Fruit fly (Drosophila melanogaster) whole organism, prepupa: ENCODE results near the gene CG12065.

Source experiments
- CG10631 ChIP-seq: fragments of 200-800 bp; sonication (Bioruptor generic); optimal IDR thresholded peaks from 2 replicates; lab custom pipeline; 2016; ENCODE audit warnings: missing biosample characterization, missing genetic modification characterization
- CG15336 ChIP-seq: fragments of 200-800 bp; sonication (Bioruptor generic); IDR thresholded peaks from 2 replicates; pipeline ENCODE4 v1.3.6; 2022; ENCODE audit warnings: missing biosample characterization, missing genetic modification characterization
- CG1621 ChIP-seq: fragments of 200-800 bp; sonication (Bioruptor generic); optimal IDR thresholded peaks from 3 replicates; lab custom pipeline; 2018; ENCODE audit warnings: missing biosample characterization, mild to moderate bottlenecking, missing genetic modification characterization
- CG16779 ChIP-seq: fragments of 200-800 bp; sonication (Bioruptor generic); optimal IDR thresholded peaks from 3 replicates; lab custom pipeline; 2017; ENCODE audit warnings: missing biosample characterization, mild to moderate bottlenecking, missing genetic modification characterization
- CG3032 ChIP-seq: fragments of 200-800 bp; optimal IDR thresholded peaks from 2 replicates; lab custom pipeline; 2019; ENCODE audit warnings: missing biosample characterization, mild to moderate bottlenecking, missing genetic modification characterization, moderate library complexity
- CG32006 ChIP-seq: fragments of 200-800 bp; sonication (Bioruptor generic); optimal IDR thresholded peaks from 3 replicates; lab custom pipeline; 2017; ENCODE audit warnings: missing biosample characterization, mild to moderate bottlenecking, missing genetic modification characterization
- CG6163 ChIP-seq: fragments of 200-800 bp; sonication (Bioruptor generic); IDR thresholded peaks from 3 replicates; pipeline ENCODE4 v1.3.6; 2022; ENCODE audit warnings: missing biosample characterization, missing genetic modification characterization
- CG6276 ChIP-seq: fragments of 200-800 bp; sonication (Bioruptor generic); optimal IDR thresholded peaks from 2 replicates; lab custom pipeline; 2017; ENCODE audit warnings: missing biosample characterization, mild to moderate bottlenecking, missing genetic modification characterization
- CG6792 ChIP-seq: fragments of 200-800 bp; sonication (Bioruptor generic); optimal IDR thresholded peaks from 3 replicates; lab custom pipeline; 2016; ENCODE audit warnings: missing biosample characterization, missing genetic modification characterization
- CG6808 ChIP-seq: fragments of 200-800 bp; sonication (Bioruptor generic); optimal IDR thresholded peaks from 3 replicates; lab custom pipeline; 2017; ENCODE audit warnings: missing biosample characterization, missing genetic modification characterization, mild to moderate bottlenecking, moderate library complexity, missing genetic modification reagents
- CG6854 ChIP-seq: fragments of 200-800 bp; sonication (Bioruptor generic); optimal IDR thresholded peaks from 2 replicates; lab custom pipeline; 2017; ENCODE audit warnings: missing biosample characterization, mild to moderate bottlenecking, missing genetic modification characterization
- CG7368 ChIP-seq: fragments of 200-800 bp; sonication (Bioruptor generic); optimal IDR thresholded peaks from 3 replicates; lab custom pipeline; 2016; ENCODE audit warnings: missing biosample characterization, missing genetic modification characterization
- CG8119 ChIP-seq: fragments of 200-800 bp; sonication (Bioruptor generic); IDR thresholded peaks from 3 replicates; pipeline ENCODE4 v1.3.6; 2022; ENCODE audit warnings: missing biosample characterization, missing genetic modification characterization
- Eip78C ChIP-seq: fragments of 200-800 bp; sonication (Bioruptor generic); peaks from one replicate; lab custom pipeline; 2016; ENCODE audit warnings: missing biosample characterization, missing genetic modification characterization
- Eip93F ChIP-seq: fragments of 200-800 bp; sonication (Bioruptor generic); optimal IDR thresholded peaks from 2 replicates; lab custom pipeline; 2016; ENCODE audit warnings: missing biosample characterization, mild to moderate bottlenecking, missing genetic modification characterization
- Ets21C ChIP-seq: fragments of 200-800 bp; sonication (Bioruptor generic); optimal IDR thresholded peaks from 3 replicates; lab custom pipeline; 2016; ENCODE audit warnings: missing biosample characterization, missing genetic modification characterization
- Ets96B ChIP-seq: fragments of 200-800 bp; optimal IDR thresholded peaks from 2 replicates; lab custom pipeline; 2019; ENCODE audit warnings: missing biosample characterization, mild to moderate bottlenecking, missing genetic modification characterization, moderate library complexity
- Gug ChIP-seq: fragments of 200-800 bp; sonication (Bioruptor generic); IDR thresholded peaks from 2 replicates; pipeline ENCODE4 v1.3.6; 2022; ENCODE audit warnings: missing biosample characterization, missing genetic modification characterization
- Hr38 ChIP-seq: sonication (Bioruptor generic); optimal IDR thresholded peaks from 2 replicates; lab custom pipeline; 2016; ENCODE audit warnings: missing biosample characterization, missing genetic modification characterization
- Hr39 ChIP-seq: fragments of 200-800 bp; sonication (Bioruptor generic); optimal IDR thresholded peaks from 2 replicates; lab custom pipeline; 2016; ENCODE audit warnings: missing biosample characterization, missing genetic modification characterization
- Hr4 ChIP-seq: fragments of 200-800 bp; sonication (Bioruptor generic); optimal IDR thresholded peaks from 3 replicates; lab custom pipeline; 2016; ENCODE audit warnings: missing biosample characterization, missing genetic modification characterization
- Lpt ChIP-seq: fragments of 200-800 bp; sonication (Bioruptor generic); optimal IDR thresholded peaks from 3 replicates; lab custom pipeline; 2016; ENCODE audit warnings: missing biosample characterization, missing genetic modification characterization
- Met ChIP-seq: fragments of 200-800 bp; sonication (Bioruptor generic); optimal IDR thresholded peaks from 3 replicates; lab custom pipeline; 2016; ENCODE audit warnings: missing biosample characterization, missing genetic modification characterization
- OdsH ChIP-seq: fragments of 200-800 bp; sonication (Bioruptor generic); optimal IDR thresholded peaks from 3 replicates; lab custom pipeline; 2016; ENCODE audit warnings: missing biosample characterization, missing genetic modification characterization
- Smox ChIP-seq: fragments of 200-800 bp; sonication (Bioruptor generic); optimal IDR thresholded peaks from 3 replicates; lab custom pipeline; 2016; ENCODE audit warnings: missing biosample characterization, missing genetic modification characterization
- achi ChIP-seq: fragments of 200-800 bp; sonication (Bioruptor generic); optimal IDR thresholded peaks from 3 replicates; lab custom pipeline; 2016; ENCODE audit warnings: missing biosample characterization, missing genetic modification characterization
- acj6 ChIP-seq: fragments of 200-800 bp; sonication (Bioruptor generic); optimal IDR thresholded peaks from 3 replicates; lab custom pipeline; 2016; ENCODE audit warnings: missing biosample characterization, missing genetic modification characterization
- dac ChIP-seq: fragments of 200-800 bp; sonication (Bioruptor generic); optimal IDR thresholded peaks from 2 replicates; lab custom pipeline; 2017; ENCODE audit warnings: missing biosample characterization, mild to moderate bottlenecking, missing genetic modification characterization
- dsx ChIP-seq: fragments of 200-800 bp; optimal IDR thresholded peaks from 3 replicates; lab custom pipeline; 2019; ENCODE audit warnings: missing biosample characterization, mild to moderate bottlenecking, missing genetic modification characterization, moderate library complexity; ENCODE audit not compliant: poor library complexity, severe bottlenecking
- fd59A ChIP-seq: fragments of 200-800 bp; sonication (Bioruptor generic); optimal IDR thresholded peaks from 2 replicates; lab custom pipeline; 2017; ENCODE audit warnings: missing biosample characterization, mild to moderate bottlenecking, missing genetic modification characterization, missing genetic modification reagents
- fd85E ChIP-seq: fragments of 200-800 bp; sonication (Bioruptor generic); optimal IDR thresholded peaks from 3 replicates; lab custom pipeline; 2016; ENCODE audit warnings: missing biosample characterization, missing genetic modification characterization
- lz ChIP-seq: fragments of 200-800 bp; sonication (Bioruptor generic); optimal IDR thresholded peaks from 3 replicates; lab custom pipeline; 2016; ENCODE audit warnings: missing biosample characterization, missing genetic modification characterization
- pdm3 ChIP-seq: fragments of 200-800 bp; sonication (Bioruptor generic); optimal IDR thresholded peaks from 3 replicates; lab custom pipeline; 2016; ENCODE audit warnings: missing biosample characterization, missing genetic modification characterization
- salr ChIP-seq, 2 experiments: fragments of 200-800 bp; sonication (Bioruptor generic); optimal IDR thresholded peaks; 3 replicates each; lab custom pipeline; 2016 to 2018; ENCODE audit warnings: missing biosample characterization in 2 of 2, missing genetic modification characterization in 2 of 2, mild to moderate bottlenecking in 1 of 2
- ss ChIP-seq, 2 experiments: fragments of 200-800 bp; sonication (Bioruptor generic); optimal IDR thresholded peaks; 2 replicates in 1 of 2; 3 replicates in 1 of 2; lab custom pipeline; 2017 to 2018; ENCODE audit warnings: mild to moderate bottlenecking in 2 of 2, missing biosample characterization in 2 of 2, missing genetic modification characterization in 2 of 2, moderate library complexity in 1 of 2
- svp ChIP-seq: fragments of 200-800 bp; sonication (Bioruptor generic); peaks from one replicate; lab custom pipeline; 2016; ENCODE audit warnings: missing biosample characterization, missing genetic modification characterization
- topi ChIP-seq: fragments of 200-800 bp; sonication (Bioruptor generic); optimal IDR thresholded peaks from 3 replicates; lab custom pipeline; 2016; ENCODE audit warnings: missing biosample characterization, missing genetic modification characterization

CG12065 gene

DNA sequence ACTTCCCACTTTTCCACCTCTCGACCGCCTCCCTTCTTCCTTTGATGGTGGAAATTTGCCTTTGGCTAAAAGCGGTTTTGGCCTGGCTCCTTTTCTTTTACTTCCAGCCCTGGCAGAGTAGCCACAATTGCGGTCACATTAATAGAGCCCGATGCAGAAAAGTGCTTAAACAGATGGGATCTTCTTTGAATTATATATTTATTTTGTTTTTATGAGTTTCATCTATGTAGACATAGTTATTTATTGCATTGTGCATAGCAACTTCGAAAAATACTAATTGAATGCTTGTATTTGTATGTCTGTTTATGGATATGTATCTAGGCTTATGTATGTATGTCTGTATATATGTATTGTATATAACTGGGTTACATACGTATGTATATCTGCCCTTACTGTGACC is 32.1 kb upstream of the CG12065 start (continued):
- no peak for TF ChIP-seq dac (GFP tag; lab: Kevin White, UChicago)
- TF ChIP-seq Eip78C: peak; percentile 67
- peak; percentile 34 for TF ChIP-seq achi
- no peak for TF ChIP-seq Ets21C (GFP tag; lab: Kevin White, UChicago)
- TF ChIP-seq CG10631 (GFP tag; lab: Kevin White, UChicago): peak; percentile 48
- TF ChIP-seq Smox: peak; percentile 36
- no peak for TF ChIP-seq CG16779 (tag; lab: Kevin White, UChicago)
- no peak for TF ChIP-seq fd85E (GFP tag; lab: Kevin White, UChicago)
- peak; percentile 8 for TF ChIP-seq OdsH (GFP tag; lab: Kevin White, UChicago)
- TF ChIP-seq CG6163 (GFP tag; lab: Robert Waterston, UW): peak; percentile 65; the same call in 2 of the 3 replicates
- peak; percentile 29 for TF ChIP-seq lz (GFP tag; lab: Kevin White, UChicago)
- TF ChIP-seq Gug (GFP tag; lab: Robert Waterston, UW): no peak
- peak; percentile 30 for TF ChIP-seq CG1621 (tag; lab: Kevin White, UChicago)
- peak; percentile 29 for TF ChIP-seq CG6792
- TF ChIP-seq CG32006 (GFP tag; lab: Kevin White, UChicago): peak; percentile 48
- TF ChIP-seq ss (GFP tag; optimal IDR thresholded peaks at IDR 0.05; lab: Kevin White, UChicago): peak; percentile 1 to 62

DNA sequence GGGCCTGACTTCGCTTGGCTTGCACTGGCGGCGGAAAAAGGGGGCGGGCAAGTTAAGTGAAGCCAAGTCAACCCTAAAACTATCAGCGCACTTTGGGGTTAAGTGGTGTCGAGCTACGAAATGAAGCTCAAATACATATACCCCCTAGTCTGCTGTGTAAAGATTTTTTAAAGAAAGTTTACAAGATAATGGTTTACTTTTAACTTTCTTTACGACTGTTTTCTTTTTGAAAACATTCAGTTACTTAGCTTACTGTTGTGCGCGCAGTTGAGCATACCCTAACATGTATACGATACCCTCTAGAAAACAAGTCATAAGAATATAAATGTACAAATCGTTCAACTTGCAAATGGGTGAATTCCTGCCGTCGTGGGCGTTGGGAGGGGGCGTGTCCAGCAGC is 31.4 kb upstream of the CG12065 start:
- TF ChIP-seq CG15336 (GFP tag; lab: Robert Waterston, UW): no peak
- TF ChIP-seq Ets96B (tag; lab: Kevin White, UChicago): peak; percentile 4
- TF ChIP-seq Eip78C: peak; percentile 51
- TF ChIP-seq CG32006 (GFP tag; lab: Kevin White, UChicago): no peak
- peak; percentile 10 for TF ChIP-seq pdm3 (GFP tag; lab: Kevin White, UChicago)
- no peak for TF ChIP-seq Met (GFP tag; lab: Kevin White, UChicago)
- peak; percentile 8 for TF ChIP-seq OdsH (GFP tag; lab: Kevin White, UChicago)
- TF ChIP-seq acj6 (GFP tag; lab: Kevin White, UChicago): peak; percentile 16
- TF ChIP-seq CG3032 (tag; lab: Kevin White, UChicago): no peak
- no peak for TF ChIP-seq Hr38
- no peak for TF ChIP-seq Hr39 (GFP tag; lab: Kevin White, UChicago)
- 0 out of 3 replicates have a peak, but pooled peaks have one; percentile 18 for TF ChIP-seq CG8119
- peak; percentile 9 for TF ChIP-seq svp (GFP tag; lab: Kevin White, UChicago)
- TF ChIP-seq Smox: no peak
- TF ChIP-seq Eip93F (GFP tag; lab: Kevin White, UChicago): no peak

DNA sequence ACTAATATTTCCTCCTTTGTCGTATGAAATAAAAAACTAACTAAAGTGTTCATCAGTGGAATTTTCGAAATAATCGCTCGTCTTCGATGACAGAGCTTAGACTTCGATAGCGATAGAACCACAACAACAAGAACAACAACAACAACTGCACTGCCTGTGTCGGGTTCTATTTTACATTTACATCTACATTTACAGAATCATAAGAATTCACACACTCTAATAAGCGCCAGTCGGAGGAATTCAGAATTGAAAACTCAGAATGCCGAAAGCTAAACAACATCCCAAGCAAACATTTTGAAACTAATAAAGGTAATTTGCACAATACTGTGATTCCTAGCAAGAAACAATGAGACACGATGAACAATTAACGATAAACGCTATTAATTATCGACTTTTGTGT is 19.8 kb upstream of the CG12065 start:
- TF ChIP-seq Lpt: no peak
- no peak for TF ChIP-seq CG6854 (GFP tag; lab: Kevin White, UChicago)
- no peak for TF ChIP-seq CG8119
- no peak for TF ChIP-seq CG6808 (GFP tag; lab: Kevin White, UChicago)
- no peak for TF ChIP-seq CG7368 (GFP tag; lab: Kevin White, UChicago)
- no peak for TF ChIP-seq CG32006 (GFP tag; lab: Kevin White, UChicago)
- no peak for TF ChIP-seq salr (GFP tag; optimal IDR thresholded peaks at IDR 0.05; lab: Kevin White, UChicago)
- TF ChIP-seq topi (GFP tag; lab: Kevin White, UChicago): no peak
- no peak for TF ChIP-seq OdsH (GFP tag; lab: Kevin White, UChicago)
- no peak for TF ChIP-seq dsx (GFP tag; lab: Kevin White, UChicago)
- TF ChIP-seq fd59A (GFP tag; lab: Kevin White, UChicago): no peak
- no peak for TF ChIP-seq Hr4 (GFP tag; lab: Kevin White, UChicago)
- TF ChIP-seq CG6276 (GFP tag; lab: Kevin White, UChicago): no peak
- no peak for TF ChIP-seq Eip93F (GFP tag; lab: Kevin White, UChicago)
- TF ChIP-seq Ets21C (GFP tag; lab: Kevin White, UChicago): no peak
- no peak for TF ChIP-seq CG6792
- no peak for TF ChIP-seq CG6163 (GFP tag; lab: Robert Waterston, UW)
- TF ChIP-seq, all 60 proteins: peak for 0
